Worm (Caenorhabditis elegans): ENCODE measurements around the gene ZK593.2.

The ZK593.2 gene

ce11 chrIV:10935853-10936491 lies 22.8 kb downstream of the ZK593.2 start, which contains the start of gene lgg-2:
Gene lgg-2, minus strand, starts transcription at chrIV:10935903.
- peak; percentile 94 for TF ChIP-seq lsy-12 (tag; optimal IDR thresholded peaks at IDR 0.05)
- no peak for TF ChIP-seq ZK546.5 (tag; optimal IDR thresholded peaks at IDR 0.05)
- peak; percentile 87 for TF ChIP-seq egl-27 (tag; optimal IDR thresholded peaks at IDR 0.05)
- peak; percentile 67 for TF ChIP-seq lin-39 (tag; optimal IDR thresholded peaks at IDR 0.05)
- no peak for TF ChIP-seq ceh-16 (tag; optimal IDR thresholded peaks at IDR 0.05)
- TF ChIP-seq lin-15B (tag; optimal IDR thresholded peaks at IDR 0.05), result peak; percentile 82
- TF ChIP-seq ztf-11 (tag; optimal IDR thresholded peaks at IDR 0.05), result no peak
- no peak for TF ChIP-seq nhr-28 (tag; optimal IDR thresholded peaks at IDR 0.05)
- TF ChIP-seq R02D3.7 (tag; optimal IDR thresholded peaks at IDR 0.05), result peak; percentile 75
- peak in 1 of 2 experiments; percentile 63 for TF ChIP-seq eor-1 (tag; optimal IDR thresholded peaks at IDR 0.05)
- TF ChIP-seq nhr-11 (tag; optimal IDR thresholded peaks at IDR 0.05), result peak; percentile 90
- peak; percentile 95 for TF ChIP-seq nhr-43 (tag; optimal IDR thresholded peaks at IDR 0.05; ENCODE audit: poor library complexity, severe bottlenecking)
- peak; percentile 98 for TF ChIP-seq nhr-25 (tag; optimal IDR thresholded peaks at IDR 0.05)
- TF ChIP-seq sea-2 (GFP tag; optimal IDR thresholded peaks at IDR 0.05), result no peak
- TF ChIP-seq zag-1 (tag; optimal IDR thresholded peaks at IDR 0.05), result no peak
- TF ChIP-seq hmg-11 (tag; optimal IDR thresholded peaks at IDR 0.05), result peak; percentile 78
- TF ChIP-seq fos-1 (tag; optimal IDR thresholded peaks at IDR 0.05), result peak; percentile 79
- peak; percentile 88 for TF ChIP-seq elt-1 (tag; optimal IDR thresholded peaks at IDR 0.05)
- peak; percentile 30 for TF ChIP-seq mml-1 (tag; optimal IDR thresholded peaks at IDR 0.05)
- peak; percentile 93 for TF ChIP-seq ceh-28 (tag; optimal IDR thresholded peaks at IDR 0.05)
- TF ChIP-seq unc-62 (GFP tag; optimal IDR thresholded peaks at IDR 0.05), result peak; percentile 94
- peak in 2 of 3 experiments; percentile 33 to 49 for TF ChIP-seq elt-3 (tag; optimal IDR thresholded peaks at IDR 0.05)
- TF ChIP-seq fkh-10 (GFP tag; optimal IDR thresholded peaks at IDR 0.05), result peak; percentile 44
- peak; percentile 92 for TF ChIP-seq elt-2 (tag; optimal IDR thresholded peaks at IDR 0.05)
- peak; percentile 73 for TF ChIP-seq ama-1 (optimal IDR thresholded peaks at IDR 0.05)
- TF ChIP-seq jun-1 (tag; optimal IDR thresholded peaks at IDR 0.05), result peak; percentile 95
- TF ChIP-seq skn-1 (tag; optimal IDR thresholded peaks at IDR 0.05), result peak; percentile 30
- TF ChIP-seq tbx-2 (tag; optimal IDR thresholded peaks at IDR 0.05), result peak; percentile 88
- no peak for TF ChIP-seq nhr-237 (tag; optimal IDR thresholded peaks at IDR 0.05)
- peak; percentile 92 for TF ChIP-seq nfya-1 (tag; optimal IDR thresholded peaks at IDR 0.05; ENCODE audit: insufficient read depth)
- no peak for TF ChIP-seq nhr-12 (tag; optimal IDR thresholded peaks at IDR 0.05)
- peak; percentile 90 for TF ChIP-seq mdl-1 (tag; optimal IDR thresholded peaks at IDR 0.05)
- TF ChIP-seq nhr-23 (tag; optimal IDR thresholded peaks at IDR 0.05), result peak; percentile 99
- TF ChIP-seq ceh-82 (tag; optimal IDR thresholded peaks at IDR 0.05), result peak; percentile 63
- peak; percentile 93 for TF ChIP-seq pqm-1 (tag; optimal IDR thresholded peaks at IDR 0.05)
- TF ChIP-seq pha-4 (tag; optimal IDR thresholded peaks at IDR 0.05), result peak; percentile 95
- peak; percentile 93 for TF ChIP-seq ztf-4 (tag; optimal IDR thresholded peaks at IDR 0.05)
- TF ChIP-seq egl-5 (tag; optimal IDR thresholded peaks at IDR 0.05), result peak; percentile 74
- TF ChIP-seq nhr-77 (tag; optimal IDR thresholded peaks at IDR 0.05), result no peak
- TF ChIP-seq daf-12 (tag; optimal IDR thresholded peaks at IDR 0.05), result no peak
- TF ChIP-seq snpc-4 (tag; optimal IDR thresholded peaks at IDR 0.05), result peak; percentile 78

DNA sequence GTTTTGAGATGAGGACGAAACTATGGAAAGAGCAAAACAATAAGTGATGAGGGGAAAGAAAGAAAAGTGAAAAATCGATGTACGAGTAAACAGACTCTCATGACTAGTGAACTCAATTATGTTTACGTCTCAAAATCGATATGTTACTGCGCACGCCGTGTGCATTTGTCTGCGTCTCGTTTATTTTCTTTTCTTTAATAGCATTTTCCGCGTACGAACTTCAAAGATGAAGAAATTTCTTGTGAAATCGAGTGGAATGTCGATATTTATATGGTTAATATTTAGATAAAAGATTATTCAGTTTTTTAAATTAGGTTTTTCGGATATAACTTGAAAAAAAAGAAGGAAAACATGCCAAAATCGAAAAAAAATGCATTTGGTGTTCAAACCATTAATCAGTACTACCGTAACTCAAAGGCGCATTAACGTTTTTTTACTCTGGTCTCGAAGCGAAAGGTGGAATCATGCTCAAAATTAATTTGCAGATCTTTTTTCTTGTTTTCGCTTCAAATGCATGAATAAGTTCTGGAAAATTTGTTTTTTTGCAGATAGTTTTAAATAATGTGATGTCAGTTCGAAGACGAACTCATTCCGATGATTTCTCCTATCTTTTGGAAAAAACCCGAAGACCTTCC lies 23.8 kb downstream of the ZK593.2 start, which contains the start of gene fic-1:
fic-1 (plus strand) TSS at position 549 of the 635 bp plus-strand sequence.
- TF ChIP-seq pha-4 (tag; optimal IDR thresholded peaks at IDR 0.05) (peak; percentile 92), lin-15B (tag; optimal IDR thresholded peaks at IDR 0.05) (peak; percentile 51), nhr-237 (tag; optimal IDR thresholded peaks at IDR 0.05) (no peak), ceh-28 (tag; optimal IDR thresholded peaks at IDR 0.05) (peak; percentile 91), nhr-11 (tag; optimal IDR thresholded peaks at IDR 0.05) (no peak), hmg-11 (tag; optimal IDR thresholded peaks at IDR 0.05) (no peak), nhr-77 (tag; optimal IDR thresholded peaks at IDR 0.05) (no peak), nfya-1 (tag; optimal IDR thresholded peaks at IDR 0.05; ENCODE audit: insufficient read depth) (peak; percentile 82), snpc-4 (tag; optimal IDR thresholded peaks at IDR 0.05) (peak; percentile 73), mml-1 (tag; optimal IDR thresholded peaks at IDR 0.05) (no peak), mdl-1 (tag; optimal IDR thresholded peaks at IDR 0.05) (no peak), lsy-12 (tag; optimal IDR thresholded peaks at IDR 0.05) (peak; percentile 4), R02D3.7 (tag; optimal IDR thresholded peaks at IDR 0.05) (peak; percentile 15), lin-39 (tag; optimal IDR thresholded peaks at IDR 0.05) (no peak), unc-39 (tag; optimal IDR thresholded peaks at IDR 0.05) (no peak), ZK546.5 (tag; optimal IDR thresholded peaks at IDR 0.05) (no peak), unc-62 (GFP tag; optimal IDR thresholded peaks at IDR 0.05) (no peak), fkh-2 (tag; optimal IDR thresholded peaks at IDR 0.05) (peak; percentile 11), tbx-2 (tag; optimal IDR thresholded peaks at IDR 0.05) (no peak), pqm-1 (tag; optimal IDR thresholded peaks at IDR 0.05) (peak; percentile 34), sea-2 (GFP tag; optimal IDR thresholded peaks at IDR 0.05) (peak; percentile 78), eor-1 (tag; optimal IDR thresholded peaks at IDR 0.05) (peak in 1 of 2 experiments; percentile 12), ztf-4 (tag; optimal IDR thresholded peaks at IDR 0.05) (no peak), nhr-76 (tag; optimal IDR thresholded peaks at IDR 0.05) (no peak), ztf-11 (tag; optimal IDR thresholded peaks at IDR 0.05) (no peak), ceh-82 (tag; optimal IDR thresholded peaks at IDR 0.05) (no peak), elt-1 (tag; optimal IDR thresholded peaks at IDR 0.05) (no peak), ceh-9 (tag; optimal IDR thresholded peaks at IDR 0.05) (no peak), egl-5 (tag; optimal IDR thresholded peaks at IDR 0.05) (peak; percentile 60), elt-2 (tag; optimal IDR thresholded peaks at IDR 0.05) (peak; percentile 28), fos-1 (tag; optimal IDR thresholded peaks at IDR 0.05) (no peak), skn-1 (tag; optimal IDR thresholded peaks at IDR 0.05) (peak; percentile 16), fkh-10 (GFP tag; optimal IDR thresholded peaks at IDR 0.05) (peak; percentile 94)

Measured in whole organism, L3 larva.